Worm (Caenorhabditis elegans) whole organism, mixed stage, embryonic: ENCODE data around the gene fbxc-42.

Experiments
- blmp-1 ChIP-seq: fragments of 150-350 bp; optimal IDR thresholded peaks from 2 replicates; lab custom pipeline; 2014; ENCODE audit warnings: missing biosample characterization, missing genetic modification characterization
- ceh-83 ChIP-seq: fragments of 200-800 bp; sonication (Bioruptor generic); optimal IDR thresholded peaks from 2 replicates; lab custom pipeline; 2018; ENCODE audit warnings: mild to moderate bottlenecking, missing genetic modification characterization, missing compliant biosample characterization
- ces-1 ChIP-seq: fragments of 150-350 bp; optimal IDR thresholded peaks from 2 replicates; lab custom pipeline; 2014; ENCODE audit warnings: missing biosample characterization, missing genetic modification reagents, missing genetic modification characterization
- lin-13 ChIP-seq: fragments of 150-350 bp; optimal IDR thresholded peaks from 2 replicates; lab custom pipeline; 2014; ENCODE audit warnings: missing biosample characterization, missing genetic modification characterization
- lsy-2 ChIP-seq: fragments of 150-350 bp; optimal IDR thresholded peaks from 2 replicates; lab custom pipeline; 2014; ENCODE audit warnings: missing biosample characterization, missing genetic modification characterization
- mab-5 ChIP-seq: fragments of 150-350 bp; optimal IDR thresholded peaks from 2 replicates; lab custom pipeline; 2014; ENCODE audit warnings: missing biosample characterization, missing genetic modification characterization
- mep-1 ChIP-seq: fragments of 150-350 bp; optimal IDR thresholded peaks from 2 replicates; lab custom pipeline; 2017; ENCODE audit warnings: missing biosample characterization, missing genetic modification reagents, missing genetic modification characterization, inconsistent platforms
- nhr-12 ChIP-seq: fragments of 150-350 bp; optimal IDR thresholded peaks from 2 replicates; lab custom pipeline; 2014; ENCODE audit warnings: missing biosample characterization, missing genetic modification characterization
- nhr-2 ChIP-seq: fragments of 150-350 bp; optimal IDR thresholded peaks from 2 replicates; lab custom pipeline; 2014; ENCODE audit warnings: missing biosample characterization, missing genetic modification characterization
- nhr-237 ChIP-seq: fragments of 150-350 bp; optimal IDR thresholded peaks from 2 replicates; lab custom pipeline; 2014; ENCODE audit warnings: missing biosample characterization, missing genetic modification characterization
- nhr-76 ChIP-seq: sonication (generic microtip); optimal IDR thresholded peaks from 2 replicates; lab custom pipeline; 2017; ENCODE audit warnings: missing biosample characterization, missing genetic modification characterization
- sptf-1 ChIP-seq: sonication (generic microtip); optimal IDR thresholded peaks from 2 replicates; lab custom pipeline; 2017; ENCODE audit warnings: mild to moderate bottlenecking, missing genetic modification characterization, moderate library complexity, missing compliant biosample characterization
- unc-39 ChIP-seq: fragments of 150-350 bp; optimal IDR thresholded peaks from 2 replicates; lab custom pipeline; 2014; ENCODE audit warnings: missing biosample characterization, missing genetic modification characterization
- unc-62 ChIP-seq: fragments of 150-350 bp; optimal IDR thresholded peaks from 2 replicates; lab custom pipeline; 2014; ENCODE audit warnings: missing biosample characterization, missing genetic modification reagents, missing genetic modification characterization

DNA sequence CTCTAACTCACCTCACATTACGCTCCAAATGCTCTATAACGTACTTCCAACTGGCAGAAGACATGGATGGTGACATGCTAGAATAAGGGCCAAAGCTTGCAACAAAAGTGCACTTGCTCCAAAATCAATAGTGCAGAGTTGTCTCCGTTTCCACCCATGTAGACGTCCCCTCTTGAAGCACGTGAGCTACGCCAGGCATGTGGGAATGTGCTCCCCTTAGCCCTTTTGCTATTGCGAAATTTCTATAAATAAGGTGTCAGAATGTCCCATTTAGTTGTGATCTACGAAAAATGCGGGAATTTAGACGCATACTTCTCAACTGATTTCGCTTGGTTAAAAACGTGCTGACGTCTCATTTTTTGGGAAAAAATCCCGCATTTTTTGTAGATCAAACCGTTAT, 41.0 kb upstream of the fbxc-42 start:
- TF ChIP-seq sptf-1 (tag; lab: Kevin White, UChicago) = no peak
- no peak for TF ChIP-seq mab-5 (tag; lab: Kevin White, UChicago)
- TF ChIP-seq mep-1 (tag; lab: Kevin White, UChicago) = no peak
- no peak for TF ChIP-seq blmp-1 (tag; lab: Kevin White, UChicago)
- no peak for TF ChIP-seq lin-13 (tag; lab: Kevin White, UChicago)
- no peak for TF ChIP-seq nhr-2
- TF ChIP-seq ceh-83 (GFP tag; lab: Kevin White, UChicago) = no peak
- no peak for TF ChIP-seq nhr-237
- TF ChIP-seq nhr-76 (tag; lab: Kevin White, UChicago) = no peak
- no peak for TF ChIP-seq unc-62 (GFP tag; lab: Kevin White, UChicago)
- no peak for TF ChIP-seq unc-39 (tag; lab: Kevin White, UChicago)
- no peak for TF ChIP-seq nhr-12 (tag; lab: Kevin White, UChicago)
- no peak for TF ChIP-seq lsy-2
- TF ChIP-seq ces-1 = no peak
